Worm (Caenorhabditis elegans): ENCODE data around the gene chtl-1.

- TF ChIP-seq nhr-237 (tag; optimal IDR thresholded peaks at IDR 0.05), result no peak
- TF ChIP-seq drap-1 (GFP tag; optimal IDR thresholded peaks at IDR 0.05), result no peak
- TF ChIP-seq pha-4 (tag; optimal IDR thresholded peaks at IDR 0.05), result no peak
- TF ChIP-seq unc-62 (GFP tag; optimal IDR thresholded peaks at IDR 0.05), result no peak
- TF ChIP-seq cnd-1 (tag; optimal IDR thresholded peaks at IDR 0.05), result no peak
- TF ChIP-seq nhr-28 (tag; optimal IDR thresholded peaks at IDR 0.05), result no peak
Observed at ce11 chrX:5372638-5373037, 8.5 kb upstream of the chtl-1 start, which contains the start of gene F35C8.8.

Data from whole organism, mixed stage, embryonic.